Fruit fly (Drosophila melanogaster) whole organism, embryonic: ENCODE results near the gene Fpgs1.

Source experiments
- Adf1 ChIP-seq: fragments of 200-800 bp; sonication (Bioruptor generic); IDR thresholded peaks from 2 replicates; pipeline ENCODE4 v1.3.6; 2022; ENCODE audit warnings: missing biosample characterization, missing genetic modification characterization
- Awh ChIP-seq: fragments of 200-800 bp; sonication (Bioruptor generic); IDR thresholded peaks from 2 replicates; pipeline ENCODE4, ENCODE4 v1.3.6; 2022; ENCODE audit warnings: missing biosample characterization, missing genetic modification characterization
- CG10565 ChIP-seq: fragments of 200-800 bp; sonication (Bioruptor generic); optimal IDR thresholded peaks from 3 replicates; lab custom pipeline; 2016; ENCODE audit warnings: missing biosample characterization, mild to moderate bottlenecking, missing genetic modification characterization
- CG11504 ChIP-seq: fragments of 200-800 bp; sonication (Bioruptor generic); optimal IDR thresholded peaks from 3 replicates; lab custom pipeline; 2019; ENCODE audit warnings: missing biosample characterization, mild to moderate bottlenecking, missing genetic modification characterization, moderate library complexity
- CG13424 ChIP-seq: fragments of 200-800 bp; sonication (Bioruptor generic); optimal IDR thresholded peaks from 2 replicates; lab custom pipeline; 2019; ENCODE audit warnings: missing biosample characterization, mild to moderate bottlenecking, missing genetic modification characterization, moderate library complexity
- CG13775 ChIP-seq: fragments of 200-800 bp; sonication (Bioruptor generic); optimal IDR thresholded peaks from 3 replicates; lab custom pipeline; 2017; ENCODE audit warnings: missing biosample characterization, mild to moderate bottlenecking, missing genetic modification characterization
- CG14667 ChIP-seq: fragments of 200-800 bp; sonication (Bioruptor generic); IDR thresholded peaks from 2 replicates; pipeline ENCODE4 v1.3.6; 2022; ENCODE audit warnings: missing biosample characterization, missing genetic modification characterization
- CG15479 ChIP-seq: fragments of 200-800 bp; sonication (Bioruptor generic); optimal IDR thresholded peaks from 3 replicates; lab custom pipeline; 2019; ENCODE audit warnings: missing biosample characterization, mild to moderate bottlenecking, missing genetic modification characterization, moderate library complexity
- CG15601 ChIP-seq: fragments of 200-800 bp; sonication (Bioruptor generic); optimal IDR thresholded peaks from 3 replicates; lab custom pipeline; 2019; ENCODE audit warnings: missing biosample characterization, mild to moderate bottlenecking, missing genetic modification characterization, moderate library complexity
- CG17186 ChIP-seq: fragments of 200-800 bp; sonication (Bioruptor generic); optimal IDR thresholded peaks from 3 replicates; lab custom pipeline; 2017; ENCODE audit warnings: missing biosample characterization, missing genetic modification reagents, missing genetic modification characterization
- CG17612 ChIP-seq: fragments of 200-800 bp; sonication (Bioruptor generic); IDR thresholded peaks from 2 replicates; pipeline ENCODE4 v1.3.6; 2022; ENCODE audit warnings: missing biosample characterization, missing genetic modification characterization
- CG18599 ChIP-seq: fragments of 200-800 bp; sonication (Bioruptor generic); optimal IDR thresholded peaks from 3 replicates; lab custom pipeline; 2017; ENCODE audit warnings: missing biosample characterization, missing genetic modification characterization, mild to moderate bottlenecking, moderate library complexity, missing genetic modification reagents
- CG2678 ChIP-seq: fragments of 200-800 bp; sonication (Bioruptor generic); optimal IDR thresholded peaks from 3 replicates; lab custom pipeline; 2019; ENCODE audit warnings: missing biosample characterization, mild to moderate bottlenecking, missing genetic modification characterization, moderate library complexity
- CG3065 ChIP-seq: fragments of 200-800 bp; sonication (Bioruptor generic); optimal IDR thresholded peaks from 2 replicates; lab custom pipeline; 2016; ENCODE audit warnings: missing biosample characterization, missing genetic modification characterization
- CG3407 ChIP-seq: fragments of 200-800 bp; sonication (Bioruptor generic); optimal IDR thresholded peaks from 2 replicates; lab custom pipeline; 2018; ENCODE audit warnings: missing biosample characterization, mild to moderate bottlenecking, missing genetic modification characterization
- CG4360 ChIP-seq: fragments of 200-800 bp; sonication (Bioruptor generic); IDR thresholded peaks from 2 replicates; pipeline ENCODE4 v1.3.6; 2022; ENCODE audit warnings: missing biosample characterization, missing genetic modification characterization
- CG4617 ChIP-seq: fragments of 200-800 bp; sonication (Bioruptor generic); optimal IDR thresholded peaks from 3 replicates; lab custom pipeline; 2016; ENCODE audit warnings: missing biosample characterization, missing genetic modification characterization, borderline replicate concordance
- CG8089 ChIP-seq: fragments of 200-800 bp; sonication (Bioruptor generic); optimal IDR thresholded peaks from 3 replicates; lab custom pipeline; 2016; ENCODE audit warnings: missing biosample characterization, missing genetic modification characterization
- CoRest ChIP-seq: fragments of 200-800 bp; sonication (Bioruptor generic); optimal IDR thresholded peaks from 3 replicates; lab custom pipeline; 2018; ENCODE audit warnings: missing biosample characterization, mild to moderate bottlenecking, missing genetic modification characterization, moderate library complexity
- D ChIP-seq, 2 experiments: fragments of 200-800 bp in 1 of 2; fragments of >200 bp in 1 of 2; sonication (Bioruptor generic) in 1 of 2; optimal IDR thresholded peaks; 2 replicates in 1 of 2; 3 replicates in 1 of 2; lab custom pipeline; 2017; ENCODE audit warnings: mild to moderate bottlenecking in 1 of 2, missing biosample characterization in 1 of 2, missing genetic modification characterization in 1 of 2, missing genetic modification reagents in 1 of 2
- Doc2 ChIP-seq: fragments of 200-800 bp; sonication (Bioruptor generic); IDR thresholded peaks from 2 replicates; pipeline ENCODE4 v1.3.6; 2022; ENCODE audit warnings: missing biosample characterization, missing genetic modification characterization
- Doc3 ChIP-seq: fragments of 200-800 bp; sonication (Bioruptor generic); IDR thresholded peaks from 3 replicates; pipeline ENCODE4 v1.3.6; 2022; ENCODE audit warnings: missing biosample characterization, missing genetic modification characterization; ENCODE audit not compliant: partially characterized antibody
- Drgx ChIP-seq: fragments of 200-800 bp; sonication (Bioruptor generic); IDR thresholded peaks from 2 replicates; pipeline ENCODE4 v1.3.6; 2022; ENCODE audit warnings: missing biosample characterization, missing genetic modification characterization
- ERR ChIP-seq: fragments of 200-800 bp; sonication (Bioruptor generic); optimal IDR thresholded peaks from 2 replicates; lab custom pipeline; 2016; ENCODE audit warnings: missing biosample characterization, missing genetic modification characterization
- Gsc ChIP-seq: fragments of 200-800 bp; sonication (Bioruptor generic); IDR thresholded peaks from 2 replicates; pipeline ENCODE4 v1.3.6; 2022; ENCODE audit warnings: missing biosample characterization, missing genetic modification characterization
- H2.0 ChIP-seq: fragments of 200-800 bp; sonication (Bioruptor generic); IDR thresholded peaks from 2 replicates; pipeline ENCODE4 v1.3.6; 2022; ENCODE audit warnings: missing biosample characterization, missing genetic modification characterization
- HHEX ChIP-seq: fragments of 200-800 bp; sonication (Bioruptor generic); optimal IDR thresholded peaks from 3 replicates; lab custom pipeline; 2017; ENCODE audit warnings: missing biosample characterization, mild to moderate bottlenecking, missing genetic modification characterization, missing genetic modification reagents
- HLH3B ChIP-seq: fragments of 200-800 bp; sonication (Bioruptor generic); IDR thresholded peaks from 2 replicates; pipeline ENCODE4 v1.3.6; 2022; ENCODE audit warnings: missing biosample characterization, missing genetic modification characterization
- HmgD ChIP-seq: fragments of 200-800 bp; sonication (Bioruptor generic); optimal IDR thresholded peaks from 3 replicates; lab custom pipeline; 2016; ENCODE audit warnings: missing biosample characterization, missing genetic modification characterization
- Lim3 ChIP-seq: fragments of 200-800 bp; sonication (Bioruptor generic); IDR thresholded peaks from 2 replicates; pipeline ENCODE4 v1.3.6; 2022; ENCODE audit warnings: missing biosample characterization, missing genetic modification characterization
- MBD-R2 ChIP-seq: fragments of 200-800 bp; sonication (Bioruptor generic); IDR thresholded peaks from 2 replicates; pipeline ENCODE4 v1.3.6; 2022; ENCODE audit warnings: missing biosample characterization, missing genetic modification characterization
- MESR4 ChIP-seq: fragments of 200-800 bp; sonication (Bioruptor generic); optimal IDR thresholded peaks from 2 replicates; lab custom pipeline; 2018; ENCODE audit warnings: missing biosample characterization, mild to moderate bottlenecking, missing genetic modification characterization, moderate library complexity
- Sry-δ ChIP-seq: fragments of 200-800 bp; sonication (Bioruptor generic); optimal IDR thresholded peaks from 2 replicates; lab custom pipeline; 2016; ENCODE audit warnings: missing biosample characterization, missing genetic modification characterization
- Xbp1 ChIP-seq: fragments of 200-800 bp; sonication (Bioruptor generic); optimal IDR thresholded peaks from 3 replicates; lab custom pipeline; 2016; ENCODE audit warnings: missing biosample characterization, mild to moderate bottlenecking, missing genetic modification characterization
- ac ChIP-seq: fragments of 200-800 bp; sonication (Bioruptor generic); optimal IDR thresholded peaks from 3 replicates; lab custom pipeline; 2017; ENCODE audit warnings: missing biosample characterization, mild to moderate bottlenecking, missing genetic modification characterization
- aop ChIP-seq: fragments of 200-800 bp; sonication (Bioruptor generic); IDR thresholded peaks from 2 replicates; pipeline ENCODE4 v1.3.6; 2022; ENCODE audit warnings: missing biosample characterization, missing genetic modification characterization
- dmrt11E ChIP-seq: fragments of 200-800 bp; sonication (Bioruptor generic); optimal IDR thresholded peaks from 3 replicates; lab custom pipeline; 2018; ENCODE audit warnings: missing biosample characterization, mild to moderate bottlenecking, missing genetic modification characterization, moderate library complexity
- en ChIP-seq: fragments of 200-800 bp; sonication (Bioruptor generic); optimal IDR thresholded peaks from 2 replicates; lab custom pipeline; 2016; ENCODE audit warnings: missing biosample characterization, missing genetic modification characterization
- esg ChIP-seq: fragments of 200-800 bp; sonication (Bioruptor generic); conservative IDR thresholded peaks from 2 replicates; pipeline ENCODE4 v1.3.6; 2022; ENCODE audit warnings: missing biosample characterization, missing genetic modification characterization
- gce ChIP-seq: fragments of 200-800 bp; sonication (Bioruptor generic); IDR thresholded peaks from 3 replicates; pipeline ENCODE4 v1.3.6; 2022; ENCODE audit warnings: missing biosample characterization, missing genetic modification characterization
- kay ChIP-seq: fragments of 200-800 bp; sonication (Bioruptor generic); optimal IDR thresholded peaks from 2 replicates; lab custom pipeline; 2016; ENCODE audit warnings: missing biosample characterization, missing genetic modification characterization
- lab ChIP-seq: fragments of 200-800 bp; sonication (Bioruptor generic); optimal IDR thresholded peaks from 3 replicates; lab custom pipeline; 2017; ENCODE audit warnings: missing biosample characterization, missing genetic modification characterization, mild to moderate bottlenecking, moderate library complexity, missing genetic modification reagents
- lov ChIP-seq, 2 experiments: fragments of 200-800 bp in 1 of 2; fragments of >200 bp in 1 of 2; sonication (Bioruptor generic) in 1 of 2; IDR thresholded peaks in 1 of 2; optimal IDR thresholded peaks in 1 of 2; 2 replicates in 1 of 2; 3 replicates in 1 of 2; pipeline versions ENCODE4 v1.3.6 to Lab custom; 2017 to 2022; ENCODE audit warnings: missing biosample characterization in 1 of 2, missing genetic modification characterization in 1 of 2
- maf-S ChIP-seq: fragments of 200-800 bp; sonication (Bioruptor generic); optimal IDR thresholded peaks from 2 replicates; lab custom pipeline; 2016; ENCODE audit warnings: missing biosample characterization, missing genetic modification characterization
- psq ChIP-seq: fragments of 200-800 bp; sonication (Bioruptor generic); optimal IDR thresholded peaks from 2 replicates; lab custom pipeline; 2017; ENCODE audit warnings: missing biosample characterization, missing genetic modification characterization
- sna ChIP-seq: fragments of 200-800 bp; sonication (Bioruptor generic); IDR thresholded peaks from 2 replicates; pipeline ENCODE4 v1.3.6; 2022; ENCODE audit warnings: missing biosample characterization, missing genetic modification characterization; ENCODE audit not compliant: partially characterized antibody
- tx ChIP-seq: fragments of 200-800 bp; sonication (Bioruptor generic); optimal IDR thresholded peaks from 2 replicates; lab custom pipeline; 2016; ENCODE audit warnings: missing biosample characterization, missing genetic modification characterization
- unpg ChIP-seq: fragments of 200-800 bp; sonication (Bioruptor generic); optimal IDR thresholded peaks from 3 replicates; lab custom pipeline; 2018; ENCODE audit warnings: missing biosample characterization, mild to moderate bottlenecking, missing genetic modification characterization, moderate library complexity
- zen2 ChIP-seq: fragments of 200-800 bp; sonication (Bioruptor generic); IDR thresholded peaks from 3 replicates; pipeline ENCODE4 v1.3.6; 2022; ENCODE audit warnings: missing biosample characterization, missing genetic modification characterization; ENCODE audit not compliant: partially characterized antibody

Fpgs1 gene

DNA sequence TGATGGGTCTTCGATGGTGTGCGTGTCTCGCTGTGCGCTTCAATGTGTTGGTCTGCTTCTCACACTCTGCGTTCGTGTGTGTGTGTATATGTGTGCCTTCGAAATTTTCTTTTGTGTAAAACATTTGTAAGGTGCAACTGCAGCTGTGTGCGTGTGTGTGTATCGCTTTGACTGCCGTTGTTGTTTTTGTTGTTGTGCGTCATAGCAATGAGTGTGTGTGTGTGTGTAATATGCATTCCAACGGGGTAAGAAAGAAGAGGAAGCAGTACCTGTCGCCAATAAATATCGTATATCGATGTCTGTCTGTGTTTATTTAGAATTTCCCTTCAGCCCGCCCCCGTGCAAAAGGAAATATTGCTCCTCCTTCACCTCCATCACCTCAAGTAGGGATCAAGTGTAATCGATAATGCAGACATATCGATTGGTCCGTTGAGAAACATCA lies 42.6 kb downstream of the Fpgs1 start:
- no peak for TF ChIP-seq CG14667 (GFP tag; lab: Robert Waterston, UW)
- TF ChIP-seq HmgD (GFP tag; lab: Kevin White, UChicago), result peak; percentile 61
- no peak for TF ChIP-seq Doc2
- peak; percentile 37 for TF ChIP-seq Adf1 (GFP tag; lab: Robert Waterston, UW)
- TF ChIP-seq kay (GFP tag; lab: Kevin White, UChicago), result peak; percentile 50
- peak; percentile 28; the same call in 1 of the 2 replicates for TF ChIP-seq MBD-R2
- TF ChIP-seq CG13424 (tag; lab: Kevin White, UChicago), result no peak
- 0 out of 2 replicates have a peak, but pooled peaks have one; percentile 14 for TF ChIP-seq Drgx (GFP tag; lab: Robert Waterston, UW)
- TF ChIP-seq maf-S (GFP tag; lab: Kevin White, UChicago), result no peak
- TF ChIP-seq CG17186, result no peak
- peak; percentile 57 for TF ChIP-seq Sry-δ
- peak; percentile 15 for TF ChIP-seq HHEX (GFP tag; lab: Kevin White, UChicago)
- no peak for TF ChIP-seq CG8089 (GFP tag; lab: Kevin White, UChicago)
- TF ChIP-seq Doc3 (GFP tag; lab: Robert Waterston, UW), result no peak
- no peak for TF ChIP-seq CG3065
- TF ChIP-seq sna, result peak; percentile 56; the same call in 1 of the 2 replicates
- TF ChIP-seq esg (GFP tag; lab: Robert Waterston, UW), result no peak
- TF ChIP-seq psq (GFP tag; lab: Kevin White, UChicago), result peak; percentile 19
- no peak for TF ChIP-seq Gsc (GFP tag; lab: Robert Waterston, UW)
- no peak for TF ChIP-seq tx
- TF ChIP-seq MESR4 (GFP tag; lab: Kevin White, UChicago), result peak; percentile 34
- no peak for TF ChIP-seq unpg (GFP tag; lab: Kevin White, UChicago)
- 0 out of 2 replicates have a peak, but pooled peaks have one; percentile 8 for TF ChIP-seq HLH3B (GFP tag; lab: Robert Waterston, UW)
- TF ChIP-seq dmrt11E (tag; lab: Kevin White, UChicago), result no peak
- peak; percentile 92 for TF ChIP-seq CG4360
- no peak for TF ChIP-seq ac (GFP tag; lab: Kevin White, UChicago)
- TF ChIP-seq CG17612 (GFP tag; lab: Robert Waterston, UW), result no peak
- no peak for TF ChIP-seq en
- peak; percentile 3 for TF ChIP-seq CG15601 (tag; lab: Kevin White, UChicago)
- TF ChIP-seq CG3407 (GFP tag; lab: Kevin White, UChicago), result no peak
- TF ChIP-seq Lim3 (GFP tag; lab: Robert Waterston, UW), result no peak
- TF ChIP-seq CG18599 (GFP tag; lab: Kevin White, UChicago), result peak; percentile 34
- no peak for TF ChIP-seq gce (GFP tag; lab: Robert Waterston, UW)
- TF ChIP-seq Awh (GFP tag; lab: Robert Waterston, UW), result no peak
- TF ChIP-seq CG11504, result no peak
- TF ChIP-seq ERR, result no peak
- peak; percentile 16 for TF ChIP-seq lab
- 0 out of 3 replicates have a peak, but pooled peaks have one; percentile 18 for TF ChIP-seq zen2 (GFP tag; lab: Robert Waterston, UW)
- no peak for TF ChIP-seq CG13775 (GFP tag; lab: Kevin White, UChicago)
- TF ChIP-seq D (optimal IDR thresholded peaks at IDR 0.05; lab: Kevin White, UChicago), result peak; percentile 54
- no peak for TF ChIP-seq D (GFP tag; optimal IDR thresholded peaks at IDR 0.05; lab: Kevin White, UChicago)
- no peak for TF ChIP-seq CG10565 (GFP tag; lab: Kevin White, UChicago)
- peak; percentile 22 for TF ChIP-seq CG4617 (GFP tag; lab: Kevin White, UChicago)
- no peak for TF ChIP-seq lov (optimal IDR thresholded peaks at IDR 0.05; lab: Kevin White, UChicago)
- TF ChIP-seq lov (GFP tag; IDR thresholded peaks at IDR 0.05; lab: Robert Waterston, UW), result 0 out of 3 replicates have a peak, but pooled peaks have one; percentile 34
- TF ChIP-seq CoRest (tag; lab: Kevin White, UChicago), result peak; percentile 6
- peak; percentile 63 for TF ChIP-seq CG15479 (GFP tag; lab: Kevin White, UChicago)
- TF ChIP-seq H2.0 (GFP tag; lab: Robert Waterston, UW), result no peak
- no peak for TF ChIP-seq aop (GFP tag; lab: Robert Waterston, UW)
- TF ChIP-seq CG2678 (tag; lab: Kevin White, UChicago), result peak; percentile 15
- no peak for TF ChIP-seq Xbp1
